Fruit fly (Drosophila melanogaster): ENCODE measurements around the gene CG13856.
A peak's percentile ranks its signal among the peaks of the same experiment; 100 is the strongest.

CG13856 gene

dm6 chr3R:22400246-22400645 is 2.2 kb upstream of the CG13856 start (continued):
- TF ChIP-seq CG31224 (GFP tag; IDR thresholded peaks at IDR 0.05), result peak; percentile 42; the same call in 1 of the 2 replicates
- TF ChIP-seq wek (GFP tag; optimal IDR thresholded peaks at IDR 0.05), result no peak
- TF ChIP-seq grn (GFP tag; optimal IDR thresholded peaks at IDR 0.05), result peak; percentile 12
- no peak for TF ChIP-seq ham (GFP tag; IDR thresholded peaks at IDR 0.05)
- no peak for TF ChIP-seq CG6254 (GFP tag; optimal IDR thresholded peaks at IDR 0.05)
- TF ChIP-seq salm (tag; optimal IDR thresholded peaks at IDR 0.05), result no peak
- no peak for TF ChIP-seq CG33557 (GFP tag; optimal IDR thresholded peaks at IDR 0.05)
- no peak for TF ChIP-seq sd (tag; optimal IDR thresholded peaks at IDR 0.05)
- peak; percentile 54; the same call in 1 of the 2 replicates for TF ChIP-seq Xrp1 (GFP tag; IDR thresholded peaks at IDR 0.05)
- TF ChIP-seq Rfx (GFP tag; IDR thresholded peaks at IDR 0.05), result peak; percentile 80
- peak; percentile 16; the same call in 1 of the 4 replicates for TF ChIP-seq Gug (GFP tag; IDR thresholded peaks at IDR 0.05)
- TF ChIP-seq Sin3A (optimal IDR thresholded peaks at IDR 0.05), result no peak
- TF ChIP-seq CG6272 (GFP tag; IDR thresholded peaks at IDR 0.05), result no peak
- TF ChIP-seq Atf6 (GFP tag; IDR thresholded peaks at IDR 0.05), result peak; percentile 49; the same call in 1 of the 2 replicates
- peak; percentile 27 for TF ChIP-seq bcd (GFP tag; optimal IDR thresholded peaks at IDR 0.05)
- no peak for TF ChIP-seq CG2129 (GFP tag; IDR thresholded peaks at IDR 0.05; ENCODE audit: partially characterized antibody)
- peak; percentile 3 for TF ChIP-seq CG30403 (GFP tag; optimal IDR thresholded peaks at IDR 0.05)
- no peak for TF ChIP-seq ATbp (GFP tag; optimal IDR thresholded peaks at IDR 0.05)
- peak; percentile 30 for TF ChIP-seq Abd-B (GFP tag; optimal IDR thresholded peaks at IDR 0.05)
- TF ChIP-seq Opbp (GFP tag; IDR thresholded peaks at IDR 0.05; ENCODE audit: partially characterized antibody), result no peak
- TF ChIP-seq Aef1 (GFP tag; IDR thresholded peaks at IDR 0.05), result peak; percentile 35; the same call in 1 of the 3 replicates
- TF ChIP-seq prd (optimal IDR thresholded peaks at IDR 0.05), result no peak
- peak; percentile 68 for TF ChIP-seq prd (GFP tag; IDR thresholded peaks at IDR 0.05)
- TF ChIP-seq CG1024 (GFP tag; IDR thresholded peaks at IDR 0.05), result no peak
- no peak for TF ChIP-seq btn (GFP tag; optimal IDR thresholded peaks at IDR 0.05)
- TF ChIP-seq CG4707 (GFP tag; optimal IDR thresholded peaks at IDR 0.05), result no peak
- TF ChIP-seq CG18262 (tag; optimal IDR thresholded peaks at IDR 0.05), result no peak
- TF ChIP-seq CG3407 (GFP tag; optimal IDR thresholded peaks at IDR 0.05), result no peak
- no peak for TF ChIP-seq CG18599 (GFP tag; optimal IDR thresholded peaks at IDR 0.05)
- peak; percentile 39 for TF ChIP-seq lilli (GFP tag; optimal IDR thresholded peaks at IDR 0.05)
- peak; percentile 43 for TF ChIP-seq esg (GFP tag; conservative IDR thresholded peaks at IDR 0.05)
- no peak for TF ChIP-seq Dip3 (GFP tag; optimal IDR thresholded peaks at IDR 0.05)
- no peak for TF ChIP-seq CG7357 (GFP tag; IDR thresholded peaks at IDR 0.05)
- peak; percentile 34 for TF ChIP-seq nmo (GFP tag; optimal IDR thresholded peaks at IDR 0.05)
- TF ChIP-seq hkb (optimal IDR thresholded peaks at IDR 0.05), result no peak
- TF ChIP-seq hkb (GFP tag; IDR thresholded peaks at IDR 0.05), result peak; percentile 51; the same call in 1 of the 2 replicates
- no peak for TF ChIP-seq CG7987 (GFP tag; optimal IDR thresholded peaks at IDR 0.05)
- no peak for TF ChIP-seq CG7963 (GFP tag; IDR thresholded peaks at IDR 0.05; ENCODE audit: partially characterized antibody)
- TF ChIP-seq MTF-1 (GFP tag; optimal IDR thresholded peaks at IDR 0.05; ENCODE audit: borderline replicate concordance), result no peak
- TF ChIP-seq schlank (tag; optimal IDR thresholded peaks at IDR 0.05), result no peak
- TF ChIP-seq CG7839 (tag; optimal IDR thresholded peaks at IDR 0.05), result no peak
- no peak for TF ChIP-seq so (GFP tag; IDR thresholded peaks at IDR 0.05)
- no peak for TF ChIP-seq sug (tag; optimal IDR thresholded peaks at IDR 0.05)
- peak; percentile 14 for TF ChIP-seq CG13775 (GFP tag; optimal IDR thresholded peaks at IDR 0.05)
- TF ChIP-seq Six4 (GFP tag; optimal IDR thresholded peaks at IDR 0.05), result no peak
- 0 out of 3 replicates have a peak, but pooled peaks have one; percentile 8 for TF ChIP-seq CG2889 (GFP tag; IDR thresholded peaks at IDR 0.05)
- TF ChIP-seq CG7372 (GFP tag; IDR thresholded peaks at IDR 0.05), result 0 out of 2 replicates have a peak, but pooled peaks have one; percentile 15
- peak; percentile 51; the same call in 1 of the 3 replicates for TF ChIP-seq CG11695 (GFP tag; IDR thresholded peaks at IDR 0.05)
- TF ChIP-seq Atf-2 (GFP tag; optimal IDR thresholded peaks at IDR 0.05), result no peak
- no peak for TF ChIP-seq CG32767 (GFP tag; IDR thresholded peaks at IDR 0.05)
- no peak for TF ChIP-seq HmgD (GFP tag; optimal IDR thresholded peaks at IDR 0.05)
- peak; percentile 42 for TF ChIP-seq CG10979 (tag; optimal IDR thresholded peaks at IDR 0.05)
